Worm (Caenorhabditis elegans) whole organism, L3 larva: ENCODE data around the gene B0001.5.

Experiments
- R02D3.7 ChIP-seq: fragments of 150-350 bp; optimal IDR thresholded peaks from 2 replicates; lab custom pipeline; 2014; ENCODE audit warnings: missing biosample characterization, missing genetic modification characterization
- aly-2 ChIP-seq: fragments of 150-350 bp; optimal IDR thresholded peaks from 2 replicates; lab custom pipeline; 2014; ENCODE audit warnings: missing biosample characterization, missing genetic modification characterization
- ceh-82 ChIP-seq: fragments of 150-350 bp; optimal IDR thresholded peaks from 2 replicates; lab custom pipeline; 2014; ENCODE audit warnings: missing biosample characterization, missing genetic modification characterization
- daf-12 ChIP-seq: fragments of 150-350 bp; optimal IDR thresholded peaks from 2 replicates; lab custom pipeline; 2014; ENCODE audit warnings: missing biosample characterization, missing genetic modification reagents, missing genetic modification characterization
- elt-3 ChIP-seq, 3 experiments: fragments of 150-350 bp in 1 of 3; sonication (generic microtip) in 2 of 3; optimal IDR thresholded peaks; 2 replicates in 2 of 3; 4 replicates in 1 of 3; lab custom pipeline; 2014 to 2017; ENCODE audit warnings: missing biosample characterization in 3 of 3, missing genetic modification characterization in 3 of 3
- fkh-10 ChIP-seq: sonication (generic microtip); optimal IDR thresholded peaks from 2 replicates; lab custom pipeline; 2017; ENCODE audit warnings: missing biosample characterization, missing genetic modification reagents, missing genetic modification characterization
- nhr-12 ChIP-seq: fragments of 150-350 bp; optimal IDR thresholded peaks from 2 replicates; lab custom pipeline; 2014; ENCODE audit warnings: missing biosample characterization, missing genetic modification characterization
- nhr-77 ChIP-seq: fragments of 150-350 bp; optimal IDR thresholded peaks from 2 replicates; lab custom pipeline; 2014; ENCODE audit warnings: missing biosample characterization, missing genetic modification characterization

DNA sequence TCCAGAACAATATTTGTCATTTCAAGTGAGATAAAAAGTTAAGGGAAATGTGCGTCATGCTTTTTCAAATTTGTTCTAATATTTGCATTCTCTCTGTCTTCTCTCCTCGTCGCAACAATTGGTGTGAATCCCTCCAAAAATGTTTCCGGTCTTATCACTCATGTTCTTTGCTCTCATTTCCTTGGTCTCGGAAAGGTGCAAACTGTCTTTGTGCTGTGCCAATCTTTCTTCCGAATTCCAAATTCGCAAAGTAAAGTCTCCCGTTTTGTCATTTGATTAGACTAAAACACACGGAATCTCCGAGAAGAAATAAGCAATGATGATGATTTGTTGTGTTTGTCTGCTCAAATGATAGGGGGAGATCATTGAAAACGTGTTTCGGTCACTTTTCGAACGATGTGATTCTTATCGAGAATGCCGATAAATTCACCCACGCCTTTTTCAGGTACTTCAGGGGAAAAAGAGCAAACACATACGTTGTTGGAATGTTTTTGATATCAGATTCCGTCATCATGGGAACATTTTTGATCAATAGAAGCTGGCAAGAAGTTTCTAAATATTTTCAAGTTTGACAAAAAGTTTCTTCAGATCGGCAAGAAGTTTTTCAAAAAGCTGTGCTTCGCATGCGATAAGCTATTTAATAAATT is 22.4 kb upstream of the B0001.5 start:
- TF ChIP-seq nhr-77 (no peak), elt-3 (tag; optimal IDR thresholded peaks at IDR 0.05; lab: Kevin White, UChicago) (no peak), fkh-10 (no peak), nhr-12 (tag; lab: Kevin White, UChicago) (no peak), daf-12 (tag; lab: Kevin White, UChicago) (no peak), aly-2 (tag; lab: Kevin White, UChicago) (no peak), ceh-82 (tag; lab: Kevin White, UChicago) (no peak), R02D3.7 (tag; lab: Kevin White, UChicago) (no peak)
